Worm (Caenorhabditis elegans): ENCODE measurements around the gene npr-28.
"Not testable (repeated sequence)": the region's sequence is repeated elsewhere in the genome, so short reads cannot be mapped to it uniquely, and the experiment has no call there.

The npr-28 gene

DNA sequence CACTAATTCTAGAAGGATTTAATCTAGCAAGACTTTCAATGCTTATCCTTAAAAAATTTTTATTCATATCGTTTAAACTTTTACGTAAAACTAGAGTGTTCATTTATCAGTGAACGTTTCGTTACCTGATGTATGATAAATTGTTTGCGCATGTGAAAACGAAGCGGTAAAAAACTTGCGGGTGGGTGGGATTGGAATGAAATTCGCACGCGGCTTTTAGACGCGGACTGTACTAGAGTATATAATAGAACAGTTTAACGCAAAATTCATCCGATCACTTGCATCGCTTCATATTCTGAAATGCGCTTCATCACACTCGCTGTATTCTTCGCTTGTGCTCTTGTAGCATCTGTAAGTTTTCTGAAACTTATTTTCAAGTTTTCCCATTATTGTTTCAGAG, 29.1 kb downstream of the npr-28 start, which contains the start of gene abu-9:
Gene abu-9, plus strand, starts transcription at position 301 of the 400 bp plus-strand sequence.
- not testable (repeated sequence) for TF ChIP-seq unc-98 (GFP tag; IDR thresholded peaks at IDR 0.05); grh-1 (GFP tag; IDR thresholded peaks at IDR 0.05); C16A3.4 (tag; optimal IDR thresholded peaks at IDR 0.05)

- TF ChIP-seq sup-37 (GFP tag; optimal IDR thresholded peaks at IDR 0.05) (no peak), ama-1 (optimal IDR thresholded peaks at IDR 0.05) (no peak), tbx-2 (tag; optimal IDR thresholded peaks at IDR 0.05) (no peak), skn-1 (tag; optimal IDR thresholded peaks at IDR 0.05) (no peak), zag-1 (tag; optimal IDR thresholded peaks at IDR 0.05) (no peak), efl-1 (optimal IDR thresholded peaks at IDR 0.05) (no peak), efl-1 (GFP tag; optimal IDR thresholded peaks at IDR 0.05 in 1 of 2) (no peak)
These were observed 30.0 kb downstream of the npr-28 start, which contains the start of gene pqn-57 for ce11 chrX:8320889-8321288. Gene pqn-57, minus strand, starts transcription at chrX:8320989.

- TF ChIP-seq irx-1 (tag; optimal IDR thresholded peaks at IDR 0.05), result no peak
- TF ChIP-seq dsc-1 (tag; optimal IDR thresholded peaks at IDR 0.05), result no peak
- TF ChIP-seq nhr-84 (tag; optimal IDR thresholded peaks at IDR 0.05), result no peak
- no peak for TF ChIP-seq ces-1 (GFP tag; optimal IDR thresholded peaks at IDR 0.05)
- TF ChIP-seq mep-1 (tag; optimal IDR thresholded peaks at IDR 0.05), result no peak
- no peak for TF ChIP-seq elt-3 (tag; optimal IDR thresholded peaks at IDR 0.05)
- TF ChIP-seq aly-2 (tag; optimal IDR thresholded peaks at IDR 0.05), result no peak
- no peak for TF ChIP-seq alr-1 (tag; optimal IDR thresholded peaks at IDR 0.05; ENCODE audit: borderline replicate concordance)
- TF ChIP-seq ceh-63 (GFP tag; optimal IDR thresholded peaks at IDR 0.05), result no peak
- no peak for TF ChIP-seq mef-2 (tag; optimal IDR thresholded peaks at IDR 0.05)
- TF ChIP-seq jun-1 (tag; optimal IDR thresholded peaks at IDR 0.05), result no peak
- TF ChIP-seq rnt-1 (tag; optimal IDR thresholded peaks at IDR 0.05), result no peak
- TF ChIP-seq C16A3.4 (tag; optimal IDR thresholded peaks at IDR 0.05), result no peak
- TF ChIP-seq lir-3 (tag; optimal IDR thresholded peaks at IDR 0.05; ENCODE audit: poor library complexity), result no peak
- TF ChIP-seq nhr-12 (tag; optimal IDR thresholded peaks at IDR 0.05), result no peak
- TF ChIP-seq hpl-2 (GFP tag; optimal IDR thresholded peaks at IDR 0.05), result no peak
- no peak for TF ChIP-seq C04F5.9 (tag; optimal IDR thresholded peaks at IDR 0.05)
- TF ChIP-seq mab-9 (GFP tag; IDR thresholded peaks at IDR 0.05), result no peak
These were observed 31.9 kb downstream of the npr-28 start, which contains the start of gene srh-11 for ce11 chrX:8318950-8319349. Gene srh-11, minus strand, starts transcription at chrX:8319050.

ce11 chrX:8311590-8311989, 39.3 kb downstream of the npr-28 start:
- TF ChIP-seq lin-14 (GFP tag; optimal IDR thresholded peaks at IDR 0.05), result peak; percentile 40
- no peak for TF ChIP-seq efl-3 (GFP tag; optimal IDR thresholded peaks at IDR 0.05)

DNA sequence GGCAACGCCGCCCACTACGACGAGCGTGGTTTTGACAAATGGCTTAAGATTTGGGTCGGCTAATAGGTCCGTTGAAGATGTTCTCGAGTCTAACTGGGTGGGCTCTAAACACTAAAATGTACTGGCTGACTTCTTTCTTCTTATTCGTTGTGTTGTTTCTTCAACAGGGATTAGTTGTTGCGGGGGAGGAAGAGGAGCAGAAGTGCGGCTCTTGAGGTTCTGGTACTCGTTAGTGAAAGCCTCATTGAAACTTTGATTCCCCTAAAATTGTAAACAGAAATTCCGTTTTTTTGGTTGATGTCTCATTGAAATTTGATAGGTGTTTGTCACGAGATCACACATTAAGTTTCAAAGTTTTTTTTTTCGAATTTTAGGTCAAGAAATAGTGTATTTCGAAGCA, 40.1 kb downstream of the npr-28 start:
- no peak for TF ChIP-seq pqm-1 (tag; optimal IDR thresholded peaks at IDR 0.05)
- no peak for TF ChIP-seq Y116A8C.19 (tag; optimal IDR thresholded peaks at IDR 0.05; ENCODE audit: borderline replicate concordance)
- no peak for TF ChIP-seq lin-35 (GFP tag; optimal IDR thresholded peaks at IDR 0.05)
- TF ChIP-seq dsc-1 (tag; optimal IDR thresholded peaks at IDR 0.05), result peak; percentile 69
- no peak for TF ChIP-seq ceh-8 (GFP tag; optimal IDR thresholded peaks at IDR 0.05)
- no peak for TF ChIP-seq fkh-4 (tag; optimal IDR thresholded peaks at IDR 0.05; ENCODE audit: borderline replicate concordance)
- no peak for TF ChIP-seq nhr-47 (tag; optimal IDR thresholded peaks at IDR 0.05)
- no peak for TF ChIP-seq grh-1 (GFP tag; IDR thresholded peaks at IDR 0.05)

ce11 chrX:8308491-8308890, 42.4 kb downstream of the npr-28 start:
- TF ChIP-seq lin-14 (GFP tag; optimal IDR thresholded peaks at IDR 0.05), result peak; percentile 9
- TF ChIP-seq mdl-1 (tag; optimal IDR thresholded peaks at IDR 0.05), result no peak
- peak; percentile 18 for TF ChIP-seq nhr-85 (tag)
- TF ChIP-seq fkh-10 (GFP tag; optimal IDR thresholded peaks at IDR 0.05), result peak; percentile 39

All from whole organism, L1 larva.